Worm (Caenorhabditis elegans) whole organism, L1 larva: ENCODE measurements around the gene T11G6.5.

ENCODE experiments used
- C04F5.9 ChIP-seq: sonication (generic microtip); optimal IDR thresholded peaks from 2 replicates; lab custom pipeline; 2016; ENCODE audit warnings: missing genetic modification characterization, missing compliant biosample characterization
- F16B12.6 ChIP-seq: fragments of 150-350 bp; optimal IDR thresholded peaks from 2 replicates; lab custom pipeline; 2014; ENCODE audit warnings: missing biosample characterization, missing genetic modification characterization
- Y116A8C.19 ChIP-seq: sonication (generic microtip); optimal IDR thresholded peaks from 2 replicates; lab custom pipeline; 2016; ENCODE audit warnings: missing compliant biosample characterization, missing genetic modification characterization, borderline replicate concordance
- aha-1 ChIP-seq: fragments of 150-350 bp; optimal IDR thresholded peaks from 2 replicates; lab custom pipeline; 2014; ENCODE audit warnings: missing biosample characterization, missing genetic modification characterization
- alr-1 ChIP-seq: fragments of 200-800 bp; sonication (Bioruptor generic); optimal IDR thresholded peaks from 2 replicates; lab custom pipeline; 2018; ENCODE audit warnings: borderline replicate concordance, mild to moderate bottlenecking, missing genetic modification characterization, missing compliant biosample characterization
- aly-2 ChIP-seq: fragments of 150-350 bp; optimal IDR thresholded peaks from 2 replicates; lab custom pipeline; 2014; ENCODE audit warnings: missing biosample characterization, missing genetic modification characterization
- blmp-1 ChIP-seq: fragments of 150-350 bp; optimal IDR thresholded peaks from 2 replicates; lab custom pipeline; 2014; ENCODE audit warnings: missing biosample characterization, missing genetic modification characterization
- ceh-63 ChIP-seq: fragments of 200-800 bp; sonication (Bioruptor generic); optimal IDR thresholded peaks from 2 replicates; lab custom pipeline; 2018; ENCODE audit warnings: mild to moderate bottlenecking, missing genetic modification characterization, missing compliant biosample characterization
- ceh-82 ChIP-seq, 3 experiments: fragments of 150-350 bp in 1 of 3; sonication (generic microtip) in 2 of 3; optimal IDR thresholded peaks; 2 replicates each; lab custom pipeline; 2014 to 2017; ENCODE audit warnings: missing biosample characterization in 3 of 3, missing genetic modification characterization in 3 of 3
- ceh-88 ChIP-seq: fragments of 200-800 bp; sonication (Bioruptor generic); IDR thresholded peaks from 2 replicates; pipeline ENCODE4 v1.3.6; 2022; ENCODE audit warnings: missing genetic modification characterization, missing compliant biosample characterization
- dsc-1 ChIP-seq: sonication (generic microtip); optimal IDR thresholded peaks from 2 replicates; lab custom pipeline; 2016; ENCODE audit warnings: mild to moderate bottlenecking, missing genetic modification characterization, missing compliant biosample characterization
- efl-3 ChIP-seq: fragments of 200-800 bp; sonication (Bioruptor generic); optimal IDR thresholded peaks from 2 replicates; lab custom pipeline; 2018; ENCODE audit warnings: mild to moderate bottlenecking, missing genetic modification characterization, missing compliant biosample characterization
- egl-27 ChIP-seq, 2 experiments: fragments of 150-350 bp in 1 of 2; sonication (generic microtip); optimal IDR thresholded peaks; 3 replicates each; lab custom pipeline; 2017 to 2018; ENCODE audit warnings: missing biosample characterization in 2 of 2, missing genetic modification characterization in 2 of 2, missing genetic modification reagents in 2 of 2
- fkh-8 ChIP-seq: sonication (generic microtip); optimal IDR thresholded peaks from 2 replicates; lab custom pipeline; 2016; ENCODE audit warnings: mild to moderate bottlenecking, missing genetic modification characterization, missing compliant biosample characterization
- fos-1 ChIP-seq: fragments of 150-350 bp; optimal IDR thresholded peaks from 2 replicates; lab custom pipeline; 2014; ENCODE audit warnings: missing biosample characterization, missing genetic modification characterization
- hlh-4 ChIP-seq: sonication (generic microtip); optimal IDR thresholded peaks from 2 replicates; lab custom pipeline; 2016; ENCODE audit warnings: mild to moderate bottlenecking, missing genetic modification characterization, missing compliant biosample characterization
- isw-1 ChIP-seq: fragments of 200-800 bp; sonication (Bioruptor generic); IDR thresholded peaks from 2 replicates; pipeline ENCODE4 v1.3.6; 2022; ENCODE audit warnings: missing genetic modification characterization, missing compliant biosample characterization
- lin-35 ChIP-seq, 2 experiments: fragments of 150-350 bp; optimal IDR thresholded peaks; 2 replicates each; lab custom pipeline; 2014; ENCODE audit warnings: missing biosample characterization in 2 of 2, missing genetic modification characterization in 2 of 2, missing genetic modification reagents in 2 of 2
- lin-39 ChIP-seq: fragments of 150-350 bp; optimal IDR thresholded peaks from 2 replicates; lab custom pipeline; 2014; ENCODE audit warnings: missing biosample characterization, missing genetic modification reagents, missing genetic modification characterization
- lir-3 ChIP-seq: sonication (generic microtip); optimal IDR thresholded peaks from 2 replicates; lab custom pipeline; 2016; ENCODE audit warnings: mild to moderate bottlenecking, missing genetic modification characterization, moderate library complexity, missing compliant biosample characterization; ENCODE audit not compliant: poor library complexity
- mef-2 ChIP-seq: fragments of 150-350 bp; optimal IDR thresholded peaks from 2 replicates; lab custom pipeline; 2014; ENCODE audit warnings: missing biosample characterization, missing genetic modification characterization
- nhr-11 ChIP-seq: fragments of 150-350 bp; optimal IDR thresholded peaks from 2 replicates; lab custom pipeline; 2014; ENCODE audit warnings: missing biosample characterization, missing genetic modification characterization
- nhr-12 ChIP-seq: sonication (generic microtip); optimal IDR thresholded peaks from 2 replicates; lab custom pipeline; 2017; ENCODE audit warnings: missing biosample characterization, missing genetic modification characterization
- nhr-19 ChIP-seq: fragments of 200-800 bp; sonication (Bioruptor generic); conservative IDR thresholded peaks from 2 replicates; pipeline ENCODE4 v1.3.6; 2022; ENCODE audit warnings: missing genetic modification characterization, missing compliant biosample characterization
- nhr-47 ChIP-seq: sonication (generic microtip); optimal IDR thresholded peaks from 2 replicates; lab custom pipeline; 2016; ENCODE audit warnings: mild to moderate bottlenecking, missing genetic modification characterization, moderate library complexity, missing compliant biosample characterization
- nhr-71 ChIP-seq: sonication (generic microtip); optimal IDR thresholded peaks from 2 replicates; lab custom pipeline; 2016; ENCODE audit warnings: mild to moderate bottlenecking, missing genetic modification characterization, moderate library complexity, missing compliant biosample characterization
- nhr-76 ChIP-seq: sonication (generic microtip); optimal IDR thresholded peaks from 2 replicates; lab custom pipeline; 2017; ENCODE audit warnings: missing biosample characterization, missing genetic modification characterization
- nhr-85 ChIP-seq: sonication (generic microtip); peaks from one replicate; lab custom pipeline; 2016; ENCODE audit warnings: missing genetic modification characterization, inconsistent platforms, missing compliant biosample characterization
- nhr-90 ChIP-seq: sonication (generic microtip); optimal IDR thresholded peaks from 2 replicates; lab custom pipeline; 2016; ENCODE audit warnings: mild to moderate bottlenecking, missing genetic modification characterization, missing compliant biosample characterization; ENCODE audit not compliant: poor library complexity
- pag-3 ChIP-seq: sonication (generic microtip); optimal IDR thresholded peaks from 2 replicates; lab custom pipeline; 2017; ENCODE audit warnings: missing genetic modification characterization, mild to moderate bottlenecking, missing compliant biosample characterization, antibody characterized with exemption, borderline replicate concordance; ENCODE audit not compliant: insufficient read depth
- sup-37 ChIP-seq: fragments of 200-800 bp; sonication (Bioruptor generic); optimal IDR thresholded peaks from 2 replicates; lab custom pipeline; 2018; ENCODE audit warnings: mild to moderate bottlenecking, missing genetic modification characterization, missing compliant biosample characterization
- swsn-7 ChIP-seq: sonication (generic microtip); optimal IDR thresholded peaks from 2 replicates; lab custom pipeline; 2016; ENCODE audit warnings: missing genetic modification characterization, missing compliant biosample characterization
- tbx-2 ChIP-seq: sonication (generic microtip); optimal IDR thresholded peaks from 2 replicates; lab custom pipeline; 2016; ENCODE audit warnings: missing genetic modification characterization, missing compliant biosample characterization
- tlp-1 ChIP-seq: fragments of 150-350 bp; optimal IDR thresholded peaks from 2 replicates; lab custom pipeline; 2014; ENCODE audit warnings: missing biosample characterization, missing genetic modification characterization
- unc-130 ChIP-seq: fragments of 150-350 bp; optimal IDR thresholded peaks from 2 replicates; lab custom pipeline; 2017; ENCODE audit warnings: missing biosample characterization, missing genetic modification characterization, inconsistent platforms
- unc-98 ChIP-seq: fragments of 200-800 bp; sonication (Bioruptor generic); IDR thresholded peaks from 2 replicates; pipeline ENCODE4 v1.3.6; 2022; ENCODE audit warnings: missing genetic modification characterization, missing compliant biosample characterization
- zag-1 ChIP-seq: fragments of 150-350 bp; optimal IDR thresholded peaks from 2 replicates; lab custom pipeline; 2014; ENCODE audit warnings: missing biosample characterization, missing genetic modification characterization
- zip-4 ChIP-seq: fragments of 200-800 bp; sonication (Bioruptor generic); optimal IDR thresholded peaks from 2 replicates; lab custom pipeline; 2018; ENCODE audit warnings: mild to moderate bottlenecking, missing genetic modification characterization, moderate library complexity, missing compliant biosample characterization

The T11G6.5 gene

DNA sequence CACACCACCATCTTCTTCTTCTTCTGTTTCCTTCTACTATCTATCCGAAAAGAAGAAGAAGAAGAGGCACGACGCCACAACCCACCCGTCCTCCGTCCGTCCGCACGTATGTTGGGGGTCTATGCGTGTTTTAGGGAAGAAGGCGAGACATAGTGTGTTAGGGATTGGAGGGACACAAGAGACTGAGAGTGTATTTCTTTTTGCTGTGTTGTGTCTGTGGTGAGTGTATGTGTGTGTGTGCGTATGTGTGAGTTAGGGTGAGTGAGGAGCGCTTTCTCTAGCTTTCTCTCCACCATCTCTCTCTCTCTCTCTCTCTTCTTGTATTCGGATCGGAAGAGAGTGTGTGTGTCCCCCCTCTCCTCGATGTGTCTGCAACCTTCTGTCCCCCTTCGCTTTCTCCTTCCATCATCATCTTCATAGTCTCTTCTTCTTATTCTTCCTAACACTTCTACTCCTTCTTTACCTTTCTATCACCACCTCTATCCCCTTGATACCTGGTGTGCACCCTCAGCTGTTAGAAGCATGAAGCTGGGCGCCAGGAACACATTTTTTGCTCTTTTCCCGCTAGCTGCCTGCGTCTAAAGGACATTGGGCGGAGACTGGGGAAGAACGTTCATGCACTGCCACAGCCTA is 20.8 kb downstream of the T11G6.5 start (continued):
- no peak for TF ChIP-seq Y116A8C.19
- TF ChIP-seq fkh-8 (tag; lab: Kevin White, UChicago) = peak; percentile 86
- peak; percentile 84 for TF ChIP-seq nhr-47 (tag; lab: Kevin White, UChicago)
- no peak for TF ChIP-seq hlh-4 (tag; lab: Kevin White, UChicago)
- peak; percentile 68 for TF ChIP-seq lir-3 (tag; lab: Kevin White, UChicago)
- peak; percentile 12 for TF ChIP-seq aly-2 (tag; lab: Kevin White, UChicago)
- TF ChIP-seq ceh-88 = peak; percentile 66
- peak; percentile 86 for TF ChIP-seq tbx-2 (tag; lab: Kevin White, UChicago)
- no peak for TF ChIP-seq ceh-63 (GFP tag; lab: Kevin White, UChicago)
- TF ChIP-seq nhr-19 (GFP tag; lab: Robert Waterston, UW) = peak; percentile 70
- no peak for TF ChIP-seq lin-39 (tag; lab: Kevin White, UChicago)
- peak; percentile 84 for TF ChIP-seq swsn-7 (tag; lab: Kevin White, UChicago)
- TF ChIP-seq nhr-76 (tag; lab: Kevin White, UChicago) = no peak
- TF ChIP-seq nhr-71 (tag; lab: Kevin White, UChicago) = peak; percentile 88
- TF ChIP-seq alr-1 (tag; lab: Kevin White, UChicago) = no peak
- peak; percentile 97 for TF ChIP-seq blmp-1 (tag; lab: Kevin White, UChicago)
- TF ChIP-seq nhr-11 (tag; lab: Kevin White, UChicago) = peak; percentile 12
- TF ChIP-seq unc-98 (GFP tag; lab: Robert Waterston, UW) = no peak
- peak; percentile 67 for TF ChIP-seq nhr-90
- peak; percentile 67 for TF ChIP-seq zag-1 (tag; lab: Kevin White, UChicago)
- peak; percentile 92 for TF ChIP-seq nhr-85
- TF ChIP-seq pag-3 (tag; lab: Kevin White, UChicago) = no peak
- peak; percentile 16 for TF ChIP-seq dsc-1 (tag; lab: Kevin White, UChicago)
- TF ChIP-seq C04F5.9 (tag; lab: Kevin White, UChicago) = no peak
- no peak for TF ChIP-seq tlp-1 (tag; lab: Kevin White, UChicago)
- TF ChIP-seq isw-1 (GFP tag; lab: Robert Waterston, UW) = peak; percentile 39
- peak; percentile 24 to 53 for TF ChIP-seq egl-27 (tag; optimal IDR thresholded peaks at IDR 0.05; lab: Kevin White, UChicago)
- peak; percentile 25 for TF ChIP-seq F16B12.6 (tag; lab: Kevin White, UChicago)
- TF ChIP-seq fos-1 (tag; lab: Kevin White, UChicago) = peak; percentile 86
- TF ChIP-seq efl-3 (GFP tag; lab: Kevin White, UChicago) = no peak
- TF ChIP-seq sup-37 (GFP tag; lab: Kevin White, UChicago) = peak; percentile 20
- peak; percentile 32 for TF ChIP-seq aha-1 (tag; lab: Kevin White, UChicago)

DNA sequence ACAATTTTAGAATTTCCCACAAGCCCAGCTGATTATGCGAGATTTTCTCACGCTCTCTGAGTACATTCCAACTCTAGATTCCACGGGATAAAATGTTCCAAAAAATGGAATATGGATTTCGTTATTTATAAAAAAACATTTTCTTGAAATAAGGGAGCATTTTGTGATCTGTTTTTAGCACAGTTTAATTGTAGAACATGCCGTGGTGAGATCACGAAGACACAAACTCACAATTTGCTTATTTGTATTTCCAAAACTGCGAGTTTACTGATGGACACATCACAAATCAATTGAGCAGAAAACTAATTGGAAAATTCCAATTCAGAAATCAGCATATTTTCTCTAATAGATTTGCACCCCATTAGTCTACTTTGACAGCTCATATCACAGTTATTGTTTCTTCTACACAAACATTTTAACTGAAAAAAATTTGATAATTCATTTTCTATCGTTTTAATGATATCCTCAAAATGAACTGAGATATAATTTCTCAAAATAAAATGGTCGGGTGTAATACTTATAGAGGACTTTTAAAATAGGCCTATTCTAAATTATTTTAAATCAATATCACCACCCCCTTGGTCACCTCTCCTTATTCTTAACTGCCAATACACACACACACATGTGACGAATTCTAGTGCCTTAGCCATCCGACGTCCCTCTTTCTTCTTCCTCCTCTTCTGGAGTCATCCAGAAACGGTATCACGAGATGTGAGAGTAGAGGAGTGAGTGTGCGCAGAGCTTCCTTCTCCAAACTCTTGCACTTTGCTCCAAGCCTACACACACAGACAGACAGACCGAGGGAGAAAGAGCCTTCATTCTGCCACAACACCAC is 21.5 kb downstream of the T11G6.5 start:
- no peak for TF ChIP-seq ceh-88
- TF ChIP-seq ceh-82 (tag; optimal IDR thresholded peaks at IDR 0.05; lab: Kevin White, UChicago) = peak in 1 of 3 experiments; percentile 38

DNA sequence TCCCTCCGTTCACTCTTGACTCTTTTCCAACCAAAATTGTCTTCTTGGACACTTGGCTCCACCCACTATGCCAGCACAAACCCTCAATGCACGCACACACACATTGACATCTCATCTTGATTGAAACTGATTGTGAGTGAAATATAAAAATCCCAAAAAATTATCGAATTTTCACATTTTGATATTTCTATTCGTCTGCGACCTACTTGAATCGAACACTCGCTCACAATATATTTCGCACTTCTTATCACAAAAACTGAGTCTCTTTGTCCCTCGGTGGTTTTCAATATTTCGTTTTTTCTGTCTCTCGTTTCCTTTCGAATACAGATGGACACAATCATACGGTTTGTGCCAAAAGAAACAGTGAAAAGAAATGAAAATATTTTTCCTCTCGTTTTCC is 22.4 kb downstream of the T11G6.5 start:
- TF ChIP-seq mef-2 (tag; lab: Kevin White, UChicago) = no peak
- TF ChIP-seq nhr-12 (tag; lab: Kevin White, UChicago) = no peak
- TF ChIP-seq lin-39 (tag; lab: Kevin White, UChicago) = no peak
- no peak for TF ChIP-seq tbx-2 (tag; lab: Kevin White, UChicago)
- TF ChIP-seq blmp-1 (tag; lab: Kevin White, UChicago) = peak; percentile 12
- no peak for TF ChIP-seq fos-1 (tag; lab: Kevin White, UChicago)
- no peak for TF ChIP-seq zip-4 (GFP tag; lab: Kevin White, UChicago)
- peak in 1 of 2 experiments; percentile 24 for TF ChIP-seq lin-35 (GFP tag; optimal IDR thresholded peaks at IDR 0.05; lab: Kevin White, UChicago)
- TF ChIP-seq unc-130 = no peak
- no peak for TF ChIP-seq zag-1 (tag; lab: Kevin White, UChicago)
